Fruit fly (Drosophila melanogaster) whole organism, prepupa: ENCODE results near the gene shop.
A peak's percentile ranks its signal among the peaks of the same experiment; 100 is the strongest.

ENCODE experiments used
- CG10631 ChIP-seq: fragments of 200-800 bp; sonication (Bioruptor generic); optimal IDR thresholded peaks from 2 replicates; lab custom pipeline; 2016; ENCODE audit warnings: missing biosample characterization, missing genetic modification characterization
- CG10669 ChIP-seq: fragments of 200-800 bp; sonication (Bioruptor generic); optimal IDR thresholded peaks from 3 replicates; lab custom pipeline; 2018; ENCODE audit warnings: missing biosample characterization, mild to moderate bottlenecking, missing genetic modification characterization, moderate library complexity
- CG11294 ChIP-seq: fragments of 200-800 bp; sonication (Bioruptor generic); IDR thresholded peaks from 2 replicates; pipeline ENCODE4 v1.3.6; 2022; ENCODE audit warnings: missing biosample characterization, missing genetic modification characterization
- CG11762 ChIP-seq: fragments of 200-800 bp; sonication (Bioruptor generic); optimal IDR thresholded peaks from 3 replicates; lab custom pipeline; 2016; ENCODE audit warnings: missing biosample characterization, missing genetic modification characterization; ENCODE audit not compliant: insufficient read depth
- CG11902 ChIP-seq: fragments of 200-800 bp; sonication (Bioruptor generic); optimal IDR thresholded peaks from 3 replicates; lab custom pipeline; 2016; ENCODE audit warnings: missing biosample characterization, missing genetic modification characterization
- CG15336 ChIP-seq: fragments of 200-800 bp; sonication (Bioruptor generic); IDR thresholded peaks from 2 replicates; pipeline ENCODE4 v1.3.6; 2022; ENCODE audit warnings: missing biosample characterization, missing genetic modification characterization
- CG1621 ChIP-seq: fragments of 200-800 bp; sonication (Bioruptor generic); optimal IDR thresholded peaks from 3 replicates; lab custom pipeline; 2018; ENCODE audit warnings: missing biosample characterization, mild to moderate bottlenecking, missing genetic modification characterization
- CG16779 ChIP-seq: fragments of 200-800 bp; sonication (Bioruptor generic); optimal IDR thresholded peaks from 3 replicates; lab custom pipeline; 2017; ENCODE audit warnings: missing biosample characterization, mild to moderate bottlenecking, missing genetic modification characterization
- CG3032 ChIP-seq: fragments of 200-800 bp; optimal IDR thresholded peaks from 2 replicates; lab custom pipeline; 2019; ENCODE audit warnings: missing biosample characterization, mild to moderate bottlenecking, missing genetic modification characterization, moderate library complexity
- CG32006 ChIP-seq: fragments of 200-800 bp; sonication (Bioruptor generic); optimal IDR thresholded peaks from 3 replicates; lab custom pipeline; 2017; ENCODE audit warnings: missing biosample characterization, mild to moderate bottlenecking, missing genetic modification characterization
- CG34406 ChIP-seq: fragments of 200-800 bp; sonication (Bioruptor generic); optimal IDR thresholded peaks from 3 replicates; lab custom pipeline; 2016; ENCODE audit warnings: missing biosample characterization, missing genetic modification characterization
- CG6163 ChIP-seq: fragments of 200-800 bp; sonication (Bioruptor generic); IDR thresholded peaks from 3 replicates; pipeline ENCODE4 v1.3.6; 2022; ENCODE audit warnings: missing biosample characterization, missing genetic modification characterization
- CG6276 ChIP-seq: fragments of 200-800 bp; sonication (Bioruptor generic); optimal IDR thresholded peaks from 2 replicates; lab custom pipeline; 2017; ENCODE audit warnings: missing biosample characterization, mild to moderate bottlenecking, missing genetic modification characterization
- CG6792 ChIP-seq: fragments of 200-800 bp; sonication (Bioruptor generic); optimal IDR thresholded peaks from 3 replicates; lab custom pipeline; 2016; ENCODE audit warnings: missing biosample characterization, missing genetic modification characterization
- CG6808 ChIP-seq: fragments of 200-800 bp; sonication (Bioruptor generic); optimal IDR thresholded peaks from 3 replicates; lab custom pipeline; 2017; ENCODE audit warnings: missing biosample characterization, missing genetic modification characterization, mild to moderate bottlenecking, moderate library complexity, missing genetic modification reagents
- CG6854 ChIP-seq: fragments of 200-800 bp; sonication (Bioruptor generic); optimal IDR thresholded peaks from 2 replicates; lab custom pipeline; 2017; ENCODE audit warnings: missing biosample characterization, mild to moderate bottlenecking, missing genetic modification characterization
- CG8119 ChIP-seq: fragments of 200-800 bp; sonication (Bioruptor generic); IDR thresholded peaks from 3 replicates; pipeline ENCODE4 v1.3.6; 2022; ENCODE audit warnings: missing biosample characterization, missing genetic modification characterization
- CG8319 ChIP-seq: fragments of 200-800 bp; sonication (Bioruptor generic); optimal IDR thresholded peaks from 3 replicates; lab custom pipeline; 2016; ENCODE audit warnings: missing biosample characterization, missing genetic modification characterization
- CG8632 ChIP-seq: fragments of 200-800 bp; sonication (Bioruptor generic); optimal IDR thresholded peaks from 3 replicates; lab custom pipeline; 2016; ENCODE audit warnings: missing biosample characterization, missing genetic modification characterization
- CG9139 ChIP-seq: fragments of 200-800 bp; sonication (Bioruptor generic); optimal IDR thresholded peaks from 3 replicates; lab custom pipeline; 2017; ENCODE audit warnings: missing biosample characterization, mild to moderate bottlenecking, missing genetic modification characterization
- Eip75B ChIP-seq: fragments of 200-800 bp; sonication (Bioruptor generic); optimal IDR thresholded peaks from 3 replicates; lab custom pipeline; 2016; ENCODE audit warnings: missing biosample characterization, missing genetic modification characterization
- Eip78C ChIP-seq: fragments of 200-800 bp; sonication (Bioruptor generic); peaks from one replicate; lab custom pipeline; 2016; ENCODE audit warnings: missing biosample characterization, missing genetic modification characterization
- Ets21C ChIP-seq: fragments of 200-800 bp; sonication (Bioruptor generic); optimal IDR thresholded peaks from 3 replicates; lab custom pipeline; 2016; ENCODE audit warnings: missing biosample characterization, missing genetic modification characterization
- Ets96B ChIP-seq: fragments of 200-800 bp; optimal IDR thresholded peaks from 2 replicates; lab custom pipeline; 2019; ENCODE audit warnings: missing biosample characterization, mild to moderate bottlenecking, missing genetic modification characterization, moderate library complexity
- Gug ChIP-seq: fragments of 200-800 bp; sonication (Bioruptor generic); IDR thresholded peaks from 2 replicates; pipeline ENCODE4 v1.3.6; 2022; ENCODE audit warnings: missing biosample characterization, missing genetic modification characterization
- Hr4 ChIP-seq: fragments of 200-800 bp; sonication (Bioruptor generic); optimal IDR thresholded peaks from 3 replicates; lab custom pipeline; 2016; ENCODE audit warnings: missing biosample characterization, missing genetic modification characterization
- Lpt ChIP-seq: fragments of 200-800 bp; sonication (Bioruptor generic); optimal IDR thresholded peaks from 3 replicates; lab custom pipeline; 2016; ENCODE audit warnings: missing biosample characterization, missing genetic modification characterization
- Met ChIP-seq: fragments of 200-800 bp; sonication (Bioruptor generic); optimal IDR thresholded peaks from 3 replicates; lab custom pipeline; 2016; ENCODE audit warnings: missing biosample characterization, missing genetic modification characterization
- OdsH ChIP-seq: fragments of 200-800 bp; sonication (Bioruptor generic); optimal IDR thresholded peaks from 3 replicates; lab custom pipeline; 2016; ENCODE audit warnings: missing biosample characterization, missing genetic modification characterization
- Sox102F ChIP-seq: fragments of 200-800 bp; sonication (Bioruptor generic); optimal IDR thresholded peaks from 2 replicates; lab custom pipeline; 2016; ENCODE audit warnings: missing biosample characterization, mild to moderate bottlenecking, missing genetic modification characterization
- Sox14 ChIP-seq: fragments of 200-800 bp; sonication (Bioruptor generic); optimal IDR thresholded peaks from 3 replicates; lab custom pipeline; 2016; ENCODE audit warnings: missing biosample characterization, missing genetic modification characterization
- Sox15 ChIP-seq: fragments of 200-800 bp; sonication (Bioruptor generic); optimal IDR thresholded peaks from 3 replicates; lab custom pipeline; 2016; ENCODE audit warnings: missing biosample characterization, missing genetic modification characterization
- achi ChIP-seq: fragments of 200-800 bp; sonication (Bioruptor generic); optimal IDR thresholded peaks from 3 replicates; lab custom pipeline; 2016; ENCODE audit warnings: missing biosample characterization, missing genetic modification characterization
- acj6 ChIP-seq: fragments of 200-800 bp; sonication (Bioruptor generic); optimal IDR thresholded peaks from 3 replicates; lab custom pipeline; 2016; ENCODE audit warnings: missing biosample characterization, missing genetic modification characterization
- cyc ChIP-seq: fragments of 200-800 bp; sonication (Bioruptor generic); optimal IDR thresholded peaks from 3 replicates; lab custom pipeline; 2016; ENCODE audit warnings: missing biosample characterization, missing genetic modification characterization
- dac ChIP-seq: fragments of 200-800 bp; sonication (Bioruptor generic); optimal IDR thresholded peaks from 2 replicates; lab custom pipeline; 2017; ENCODE audit warnings: missing biosample characterization, mild to moderate bottlenecking, missing genetic modification characterization
- dsx ChIP-seq: fragments of 200-800 bp; optimal IDR thresholded peaks from 3 replicates; lab custom pipeline; 2019; ENCODE audit warnings: missing biosample characterization, mild to moderate bottlenecking, missing genetic modification characterization, moderate library complexity; ENCODE audit not compliant: poor library complexity, severe bottlenecking
- eg ChIP-seq: fragments of 200-800 bp; sonication (Bioruptor generic); IDR thresholded peaks from 3 replicates; pipeline ENCODE4 v1.3.6; 2022; ENCODE audit warnings: missing biosample characterization, missing genetic modification characterization
- esn ChIP-seq: fragments of 200-800 bp; sonication (Bioruptor generic); optimal IDR thresholded peaks from 2 replicates; lab custom pipeline; 2016; ENCODE audit warnings: missing biosample characterization, mild to moderate bottlenecking, missing genetic modification characterization, moderate library complexity
- fd59A ChIP-seq: fragments of 200-800 bp; sonication (Bioruptor generic); optimal IDR thresholded peaks from 2 replicates; lab custom pipeline; 2017; ENCODE audit warnings: missing biosample characterization, mild to moderate bottlenecking, missing genetic modification characterization, missing genetic modification reagents
- fd85E ChIP-seq: fragments of 200-800 bp; sonication (Bioruptor generic); optimal IDR thresholded peaks from 3 replicates; lab custom pipeline; 2016; ENCODE audit warnings: missing biosample characterization, missing genetic modification characterization
- fkh ChIP-seq: fragments of 200-800 bp; sonication (Bioruptor generic); optimal IDR thresholded peaks from 3 replicates; lab custom pipeline; 2017; ENCODE audit warnings: missing biosample characterization, mild to moderate bottlenecking, missing genetic modification characterization, moderate library complexity
- net ChIP-seq: fragments of 200-800 bp; sonication (Bioruptor generic); optimal IDR thresholded peaks from 3 replicates; lab custom pipeline; 2016; ENCODE audit warnings: missing biosample characterization, missing genetic modification characterization
- pdm3 ChIP-seq: fragments of 200-800 bp; sonication (Bioruptor generic); optimal IDR thresholded peaks from 3 replicates; lab custom pipeline; 2016; ENCODE audit warnings: missing biosample characterization, missing genetic modification characterization
- salr ChIP-seq, 2 experiments: fragments of 200-800 bp; sonication (Bioruptor generic); optimal IDR thresholded peaks; 3 replicates each; lab custom pipeline; 2016 to 2018; ENCODE audit warnings: missing biosample characterization in 2 of 2, missing genetic modification characterization in 2 of 2, mild to moderate bottlenecking in 1 of 2
- spab ChIP-seq: fragments of 200-800 bp; sonication (Bioruptor generic); optimal IDR thresholded peaks from 2 replicates; lab custom pipeline; 2017; ENCODE audit warnings: missing biosample characterization, mild to moderate bottlenecking, missing genetic modification characterization, missing genetic modification reagents
- ss ChIP-seq, 2 experiments: fragments of 200-800 bp; sonication (Bioruptor generic); optimal IDR thresholded peaks; 2 replicates in 1 of 2; 3 replicates in 1 of 2; lab custom pipeline; 2017 to 2018; ENCODE audit warnings: mild to moderate bottlenecking in 2 of 2, missing biosample characterization in 2 of 2, missing genetic modification characterization in 2 of 2, moderate library complexity in 1 of 2
- svp ChIP-seq: fragments of 200-800 bp; sonication (Bioruptor generic); peaks from one replicate; lab custom pipeline; 2016; ENCODE audit warnings: missing biosample characterization, missing genetic modification characterization
- vri ChIP-seq: fragments of 200-800 bp; sonication (Bioruptor generic); optimal IDR thresholded peaks from 3 replicates; lab custom pipeline; 2016; ENCODE audit warnings: missing biosample characterization, mild to moderate bottlenecking, missing genetic modification characterization

The shop gene

dm6 chrX:18836315-18836714, 12.1 kb downstream of the shop start (continued):
- TF ChIP-seq acj6 (GFP tag; lab: Kevin White, UChicago) (no peak), CG6792 (GFP tag; lab: Kevin White, UChicago) (no peak), CG6854 (GFP tag; lab: Kevin White, UChicago) (no peak), dac (GFP tag; lab: Kevin White, UChicago) (no peak), salr (GFP tag; optimal IDR thresholded peaks at IDR 0.05; lab: Kevin White, UChicago) (no peak), CG11902 (GFP tag; lab: Kevin White, UChicago) (no peak), Eip75B (no peak)

DNA sequence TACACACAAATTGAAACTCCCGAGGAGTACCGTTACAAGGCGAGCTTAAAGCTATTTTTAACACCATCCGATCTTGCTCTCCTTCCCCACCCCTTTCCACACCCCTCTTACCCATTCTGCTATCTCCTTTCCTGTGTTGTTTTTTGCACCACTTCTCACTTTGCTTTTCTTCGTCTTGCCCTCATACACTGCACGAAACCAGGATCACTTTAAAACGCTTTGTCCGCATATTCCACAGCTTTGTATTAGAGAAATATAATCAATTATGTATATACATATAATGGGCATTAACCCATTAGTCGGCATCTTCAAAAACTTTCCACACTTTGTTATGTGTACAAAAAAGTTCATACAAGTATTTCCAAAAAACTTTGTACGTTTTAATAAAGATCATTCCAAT, 12.9 kb downstream of the shop start:
- peak; percentile 6 for TF ChIP-seq Lpt (GFP tag; lab: Kevin White, UChicago)
- TF ChIP-seq cyc (GFP tag; lab: Kevin White, UChicago): no peak
- TF ChIP-seq Ets96B (tag; lab: Kevin White, UChicago): peak; percentile 48
- peak; percentile 2 for TF ChIP-seq achi
- peak; percentile 37 for TF ChIP-seq Hr4 (GFP tag; lab: Kevin White, UChicago)
- TF ChIP-seq fd85E (GFP tag; lab: Kevin White, UChicago): no peak
- no peak for TF ChIP-seq CG6854 (GFP tag; lab: Kevin White, UChicago)
- TF ChIP-seq CG3032 (tag; lab: Kevin White, UChicago): peak; percentile 39
- no peak for TF ChIP-seq dac (GFP tag; lab: Kevin White, UChicago)
- no peak for TF ChIP-seq CG15336 (GFP tag; lab: Robert Waterston, UW)
- TF ChIP-seq CG9139 (GFP tag; lab: Kevin White, UChicago): peak; percentile 13
- no peak for TF ChIP-seq vri (GFP tag; lab: Kevin White, UChicago)
- TF ChIP-seq Ets21C: no peak
- TF ChIP-seq Sox14 (GFP tag; lab: Kevin White, UChicago): peak; percentile 0
- TF ChIP-seq Met (GFP tag; lab: Kevin White, UChicago): no peak
- peak; percentile 35 for TF ChIP-seq fd59A (GFP tag; lab: Kevin White, UChicago)
- TF ChIP-seq CG16779 (tag; lab: Kevin White, UChicago): no peak
- peak; percentile 37; the same call in 1 of the 3 replicates for TF ChIP-seq CG6163 (GFP tag; lab: Robert Waterston, UW)
- peak; percentile 17 for TF ChIP-seq acj6 (GFP tag; lab: Kevin White, UChicago)
- TF ChIP-seq CG8319: no peak
- peak in 1 of 2 experiments; percentile 11 for TF ChIP-seq salr (GFP tag; optimal IDR thresholded peaks at IDR 0.05; lab: Kevin White, UChicago)
- no peak for TF ChIP-seq Gug (GFP tag; lab: Robert Waterston, UW)
- TF ChIP-seq Eip75B: no peak
- TF ChIP-seq ss (GFP tag; optimal IDR thresholded peaks at IDR 0.05; lab: Kevin White, UChicago): no peak
- TF ChIP-seq CG10669: peak; percentile 47
- no peak for TF ChIP-seq svp
- TF ChIP-seq net: peak; percentile 38
- peak; percentile 14 for TF ChIP-seq CG10631 (GFP tag; lab: Kevin White, UChicago)
- peak; percentile 79 for TF ChIP-seq Eip78C (GFP tag; lab: Kevin White, UChicago)
- peak; percentile 32 for TF ChIP-seq pdm3 (GFP tag; lab: Kevin White, UChicago)
- TF ChIP-seq CG8632 (GFP tag; lab: Kevin White, UChicago): peak; percentile 3
- TF ChIP-seq spab: peak; percentile 23
- TF ChIP-seq fkh: no peak
- TF ChIP-seq CG8119: peak; percentile 60
- TF ChIP-seq Sox102F: no peak
- no peak for TF ChIP-seq Sox15 (GFP tag; lab: Kevin White, UChicago)
- peak; percentile 51; the same call in 1 of the 3 replicates for TF ChIP-seq eg (GFP tag; lab: Robert Waterston, UW)
- TF ChIP-seq dsx: peak; percentile 12
- TF ChIP-seq CG32006 (GFP tag; lab: Kevin White, UChicago): peak; percentile 68
- no peak for TF ChIP-seq esn (GFP tag; lab: Kevin White, UChicago)
- peak; percentile 22 for TF ChIP-seq OdsH (GFP tag; lab: Kevin White, UChicago)
- TF ChIP-seq CG11294 (GFP tag; lab: Robert Waterston, UW): peak; percentile 21; the same call in 1 of the 2 replicates
- peak; percentile 51 for TF ChIP-seq CG6808 (GFP tag; lab: Kevin White, UChicago)
- no peak for TF ChIP-seq CG6276 (GFP tag; lab: Kevin White, UChicago)
- no peak for TF ChIP-seq CG11762 (GFP tag; lab: Kevin White, UChicago)
- TF ChIP-seq CG1621 (tag; lab: Kevin White, UChicago): peak; percentile 22
- TF ChIP-seq CG34406 (GFP tag; lab: Kevin White, UChicago): no peak
